Worm (Caenorhabditis elegans) whole organism, L4 larva: ENCODE measurements around the gene mrpl-12.

ENCODE experiments used
- F44E2.7 ChIP-seq: fragments of 200-800 bp; sonication (Bioruptor generic); IDR thresholded peaks from 2 replicates; pipeline ENCODE4 v2.1.2; 2022; ENCODE audit warnings: missing genetic modification characterization, missing compliant biosample characterization
- ama-1 ChIP-seq: fragments of 150-350 bp; optimal IDR thresholded peaks from 2 replicates; lab custom pipeline; 2014; ENCODE audit warnings: inconsistent platforms, mixed read lengths
- ceh-20 ChIP-seq: fragments of 200-800 bp; sonication (Bioruptor generic); IDR thresholded peaks from 2 replicates; pipeline ENCODE4 v1.3.6; 2022; ENCODE audit warnings: missing genetic modification reagents, missing genetic modification characterization, missing compliant biosample characterization
- dmd-8 ChIP-seq: fragments of 200-800 bp; sonication (Bioruptor generic); IDR thresholded peaks from 2 replicates; pipeline ENCODE4 v1.3.6; 2022; ENCODE audit warnings: missing genetic modification characterization, missing compliant biosample characterization
- dpl-1 ChIP-seq: fragments of 150-350 bp; optimal IDR thresholded peaks from 2 replicates; lab custom pipeline; 2014; ENCODE audit warnings: missing biosample characterization, missing genetic modification reagents, missing genetic modification characterization
- lir-3 ChIP-seq: sonication (generic microtip); optimal IDR thresholded peaks from 2 replicates; lab custom pipeline; 2016; ENCODE audit warnings: mild to moderate bottlenecking, missing genetic modification characterization, missing compliant biosample characterization
- madf-9 ChIP-seq: fragments of 200-800 bp; sonication (Bioruptor generic); conservative IDR thresholded peaks from 2 replicates; pipeline ENCODE4 v1.3.6; 2022; ENCODE audit warnings: missing genetic modification reagents, missing genetic modification characterization, missing compliant biosample characterization
- mxl-3 ChIP-seq: fragments of 200-800 bp; sonication (Bioruptor generic); optimal IDR thresholded peaks from 2 replicates; lab custom pipeline; 2018; ENCODE audit warnings: mild to moderate bottlenecking, missing genetic modification characterization, missing compliant biosample characterization
- nhr-76 ChIP-seq: fragments of 150-350 bp; optimal IDR thresholded peaks from 2 replicates; lab custom pipeline; 2014; ENCODE audit warnings: missing biosample characterization, missing genetic modification characterization

DNA sequence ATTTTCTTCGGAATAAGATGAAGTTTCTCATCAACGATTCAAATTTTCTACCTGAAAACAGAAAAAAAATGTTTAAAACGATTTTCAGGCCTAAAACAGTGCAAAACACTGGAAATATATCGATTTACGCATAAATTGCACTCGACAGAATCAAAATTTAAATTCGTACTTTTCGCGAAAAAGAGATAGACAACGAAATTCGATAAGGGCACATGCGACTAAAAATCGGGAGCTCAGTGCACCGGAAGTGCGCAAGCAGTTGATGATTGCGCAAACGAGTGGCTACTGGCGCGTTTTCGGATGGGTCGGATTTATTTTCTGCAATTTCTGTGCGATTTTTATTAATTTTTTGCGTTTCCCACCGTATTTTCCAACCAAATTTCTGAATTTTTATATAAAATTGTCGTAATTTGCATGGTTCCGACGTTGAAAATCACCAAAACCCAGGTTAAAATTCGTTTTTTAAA is 556 bp upstream of the mrpl-12 start, which contains the start of the genes Y39A1A.21 and Y39A1A.22:
- TF ChIP-seq lir-3 (tag; lab: Kevin White, UChicago) (no peak), madf-9 (GFP tag; lab: Robert Waterston, UW) (peak; percentile 51), dpl-1 (GFP tag; lab: Kevin White, UChicago) (peak; percentile 78), nhr-76 (tag; lab: Kevin White, UChicago) (no peak), ama-1 (lab: Kevin White, UChicago) (no peak), F44E2.7 (GFP tag; lab: Robert Waterston, UW) (no peak), dmd-8 (no peak), ceh-20 (GFP tag; lab: Robert Waterston, UW) (peak; percentile 63; the same call in 1 of the 2 replicates), mxl-3 (GFP tag; lab: Kevin White, UChicago) (no peak)
